Worm (Caenorhabditis elegans) whole organism, L4 larva: ENCODE measurements around the gene ipla-7.

Experiments
- D1046.2 ChIP-seq: fragments of 200-800 bp; sonication (Bioruptor generic); IDR thresholded peaks from 2 replicates; pipeline ENCODE4 v1.3.6; 2022; ENCODE audit warnings: missing genetic modification characterization, missing compliant biosample characterization
- F37D6.2 ChIP-seq: sonication (generic microtip); optimal IDR thresholded peaks from 2 replicates; lab custom pipeline; 2016; ENCODE audit warnings: mild to moderate bottlenecking, missing genetic modification characterization, missing compliant biosample characterization
- T20F7.1 ChIP-seq: fragments of 200-800 bp; sonication (Bioruptor generic); optimal IDR thresholded peaks from 2 replicates; lab custom pipeline; 2018; ENCODE audit warnings: mild to moderate bottlenecking, missing genetic modification characterization, missing compliant biosample characterization
- T26A8.4 ChIP-seq: fragments of 200-800 bp; sonication (Bioruptor generic); IDR thresholded peaks from 2 replicates; pipeline ENCODE4 v1.3.6; 2022; ENCODE audit warnings: missing genetic modification characterization, missing compliant biosample characterization
- Y75B8A.6 ChIP-seq: fragments of 200-800 bp; sonication (Bioruptor generic); IDR thresholded peaks from 2 replicates; pipeline ENCODE4 v1.3.6; 2022; ENCODE audit warnings: missing genetic modification reagents, missing genetic modification characterization, missing compliant biosample characterization
- ZK337.2 ChIP-seq: fragments of 200-800 bp; sonication (Bioruptor generic); IDR thresholded peaks from 2 replicates; pipeline ENCODE4 v1.3.6; 2022; ENCODE audit warnings: missing genetic modification reagents, missing genetic modification characterization, missing compliant biosample characterization
- ZK546.5 ChIP-seq, 2 experiments: sonication (generic microtip); optimal IDR thresholded peaks; 2 replicates each; lab custom pipeline; 2017; ENCODE audit warnings: missing biosample characterization in 2 of 2, missing genetic modification characterization in 2 of 2
- aha-1 ChIP-seq: fragments of 150-350 bp; peaks from one replicate; lab custom pipeline; 2014; ENCODE audit warnings: missing biosample characterization, missing genetic modification characterization
- ama-1 ChIP-seq: fragments of 150-350 bp; optimal IDR thresholded peaks from 2 replicates; lab custom pipeline; 2014; ENCODE audit warnings: inconsistent platforms, mixed read lengths
- attf-4 ChIP-seq: sonication (generic microtip); optimal IDR thresholded peaks from 3 replicates; lab custom pipeline; 2017; ENCODE audit warnings: missing biosample characterization, missing genetic modification characterization
- ceh-28 ChIP-seq: fragments of 150-350 bp; optimal IDR thresholded peaks from 2 replicates; lab custom pipeline; 2014; ENCODE audit warnings: missing biosample characterization, missing genetic modification reagents, missing genetic modification characterization
- ceh-32 ChIP-seq: sonication (generic microtip); optimal IDR thresholded peaks from 2 replicates; lab custom pipeline; 2016; ENCODE audit warnings: mild to moderate bottlenecking, missing genetic modification characterization, missing compliant biosample characterization; ENCODE audit not compliant: poor library complexity
- ceh-62 ChIP-seq: sonication (generic microtip); optimal IDR thresholded peaks from 2 replicates; lab custom pipeline; 2017; ENCODE audit warnings: missing biosample characterization, missing genetic modification characterization
- daf-12 ChIP-seq: fragments of 150-350 bp; optimal IDR thresholded peaks from 2 replicates; lab custom pipeline; 2014; ENCODE audit warnings: missing biosample characterization, missing genetic modification reagents, missing genetic modification characterization
- daf-16 ChIP-seq, 3 experiments: sonication (generic microtip); optimal IDR thresholded peaks; 2 replicates each; lab custom pipeline; 2016 to 2017; ENCODE audit warnings: missing genetic modification characterization in 3 of 3, missing genetic modification reagents in 3 of 3, mild to moderate bottlenecking in 2 of 3, missing compliant biosample characterization in 2 of 3, missing biosample characterization in 1 of 3, moderate library complexity in 1 of 3
- duxl-1 ChIP-seq: sonication (generic microtip); optimal IDR thresholded peaks from 2 replicates; lab custom pipeline; 2016; ENCODE audit warnings: mild to moderate bottlenecking, missing genetic modification characterization, moderate library complexity, missing compliant biosample characterization; ENCODE audit not compliant: poor library complexity
- dve-1 ChIP-seq: sonication (generic microtip); optimal IDR thresholded peaks from 2 replicates; lab custom pipeline; 2017; ENCODE audit warnings: antibody characterized with exemption, mild to moderate bottlenecking, missing genetic modification characterization, missing compliant biosample characterization; ENCODE audit not compliant: insufficient read depth
- egl-43 ChIP-seq: fragments of 200-800 bp; sonication (Bioruptor generic); IDR thresholded peaks from 2 replicates; pipeline ENCODE4 v1.3.6; 2022; ENCODE audit warnings: missing genetic modification reagents, missing genetic modification characterization, missing compliant biosample characterization
- hif-1 ChIP-seq, 2 experiments: sonication (generic microtip); optimal IDR thresholded peaks; 2 replicates each; lab custom pipeline; 2016 to 2017; ENCODE audit warnings: missing compliant biosample characterization in 2 of 2, missing genetic modification characterization in 2 of 2, missing genetic modification reagents in 2 of 2, missing genotype in 2 of 2, mild to moderate bottlenecking in 1 of 2
- hlh-11 ChIP-seq: fragments of 200-800 bp; sonication (Bioruptor generic); optimal IDR thresholded peaks from 2 replicates; lab custom pipeline; 2018; ENCODE audit warnings: mild to moderate bottlenecking, missing genetic modification characterization, missing compliant biosample characterization
- jun-1 ChIP-seq: fragments of 150-350 bp; optimal IDR thresholded peaks from 2 replicates; lab custom pipeline; 2014; ENCODE audit warnings: missing biosample characterization, missing genetic modification reagents, missing genetic modification characterization
- lin-1 ChIP-seq: fragments of 200-800 bp; sonication (Bioruptor generic); IDR thresholded peaks from 2 replicates; pipeline ENCODE4 v1.3.6; 2022; ENCODE audit warnings: missing genetic modification reagents, missing genetic modification characterization, missing compliant biosample characterization
- lin-15B ChIP-seq: fragments of 150-350 bp; sonication (generic microtip); optimal IDR thresholded peaks from 3 replicates; lab custom pipeline; 2014; ENCODE audit warnings: missing biosample characterization, missing genetic modification characterization
- lin-29 ChIP-seq: fragments of 200-800 bp; sonication (Bioruptor generic); IDR thresholded peaks from 2 replicates; pipeline ENCODE4 v1.3.6; 2022; ENCODE audit warnings: missing genetic modification reagents, missing genetic modification characterization, missing compliant biosample characterization
- lir-3 ChIP-seq: sonication (generic microtip); optimal IDR thresholded peaks from 2 replicates; lab custom pipeline; 2016; ENCODE audit warnings: mild to moderate bottlenecking, missing genetic modification characterization, missing compliant biosample characterization
- madf-9 ChIP-seq: fragments of 200-800 bp; sonication (Bioruptor generic); conservative IDR thresholded peaks from 2 replicates; pipeline ENCODE4 v1.3.6; 2022; ENCODE audit warnings: missing genetic modification reagents, missing genetic modification characterization, missing compliant biosample characterization
- mdl-1 ChIP-seq, 2 experiments: fragments of 150-350 bp in 1 of 2; sonication (generic microtip) in 1 of 2; optimal IDR thresholded peaks; 2 replicates each; lab custom pipeline; 2014 to 2017; ENCODE audit warnings: missing biosample characterization in 2 of 2, missing genetic modification characterization in 2 of 2
- mdt-29 ChIP-seq: fragments of 200-800 bp; sonication (Bioruptor generic); IDR thresholded peaks from 2 replicates; pipeline ENCODE4 v1.3.6; 2022; ENCODE audit warnings: missing genetic modification reagents, missing genetic modification characterization, missing compliant biosample characterization
- mxl-2 ChIP-seq: fragments of 200-800 bp; sonication (Bioruptor generic); conservative IDR thresholded peaks from 2 replicates; pipeline ENCODE4 v1.3.6; 2022; ENCODE audit warnings: missing genetic modification reagents, missing genetic modification characterization, missing compliant biosample characterization
- nhr-10 ChIP-seq: fragments of 150-350 bp; optimal IDR thresholded peaks from 2 replicates; lab custom pipeline; 2014; ENCODE audit warnings: missing biosample characterization, missing genetic modification characterization
- nhr-11 ChIP-seq: fragments of 150-350 bp; optimal IDR thresholded peaks from 2 replicates; lab custom pipeline; 2014; ENCODE audit warnings: missing biosample characterization, missing genetic modification characterization
- nhr-28 ChIP-seq: fragments of 150-350 bp; optimal IDR thresholded peaks from 2 replicates; lab custom pipeline; 2014; ENCODE audit warnings: missing biosample characterization, missing genetic modification characterization
- nhr-42 ChIP-seq: fragments of 200-800 bp; sonication (Bioruptor generic); IDR thresholded peaks from 2 replicates; pipeline ENCODE4 v1.3.6; 2022; ENCODE audit warnings: missing genetic modification characterization, missing compliant biosample characterization
- nhr-6 ChIP-seq: fragments of 150-350 bp; optimal IDR thresholded peaks from 2 replicates; lab custom pipeline; 2014; ENCODE audit warnings: missing biosample characterization, missing genetic modification characterization
- nhr-77 ChIP-seq: fragments of 150-350 bp; optimal IDR thresholded peaks from 2 replicates; lab custom pipeline; 2014; ENCODE audit warnings: missing biosample characterization, missing genetic modification characterization
- php-3 ChIP-seq: fragments of 200-800 bp; sonication (Bioruptor generic); IDR thresholded peaks from 2 replicates; pipeline ENCODE4 v1.3.6; 2022; ENCODE audit warnings: missing genetic modification reagents, missing genetic modification characterization, missing compliant biosample characterization
- pqm-1 ChIP-seq: sonication (generic microtip); optimal IDR thresholded peaks from 2 replicates; lab custom pipeline; 2017; ENCODE audit warnings: missing biosample characterization, missing genetic modification characterization
- skn-1 ChIP-seq: fragments of 150-350 bp; optimal IDR thresholded peaks from 2 replicates; lab custom pipeline; 2014; ENCODE audit warnings: missing biosample characterization, missing genetic modification characterization
- spr-1 ChIP-seq: sonication (generic microtip); optimal IDR thresholded peaks from 2 replicates; lab custom pipeline; 2016; ENCODE audit warnings: mild to moderate bottlenecking, missing genetic modification characterization, missing compliant biosample characterization
- spr-3 ChIP-seq: fragments of 200-800 bp; sonication (Bioruptor generic); optimal IDR thresholded peaks from 2 replicates; lab custom pipeline; 2018; ENCODE audit warnings: mild to moderate bottlenecking, missing genetic modification characterization, missing compliant biosample characterization
- tag-97 ChIP-seq: fragments of 200-800 bp; sonication (Bioruptor generic); IDR thresholded peaks from 2 replicates; pipeline ENCODE4 v1.3.6; 2022; ENCODE audit warnings: missing genetic modification characterization, missing compliant biosample characterization
- zfp-2 ChIP-seq: sonication (generic microtip); optimal IDR thresholded peaks from 2 replicates; lab custom pipeline; 2016; ENCODE audit warnings: mild to moderate bottlenecking, missing genetic modification characterization, missing compliant biosample characterization
- zip-11 ChIP-seq: fragments of 200-800 bp; sonication (Bioruptor generic); IDR thresholded peaks from 2 replicates; pipeline ENCODE4 v1.3.6; 2022; ENCODE audit warnings: missing genetic modification characterization, missing compliant biosample characterization
- ztf-11 ChIP-seq: fragments of 150-350 bp; optimal IDR thresholded peaks from 2 replicates; lab custom pipeline; 2014; ENCODE audit warnings: missing biosample characterization, missing genetic modification characterization
- ztf-7 ChIP-seq: fragments of 150-350 bp; optimal IDR thresholded peaks from 2 replicates; lab custom pipeline; 2014; ENCODE audit warnings: missing biosample characterization, missing genetic modification characterization

Gene ipla-7

ce11 chrIV:10026129-10026528 is 36.5 kb downstream of the ipla-7 start (continued):
- TF ChIP-seq zfp-2 (tag; lab: Kevin White, UChicago), result no peak

- TF ChIP-seq hif-1 (tag; optimal IDR thresholded peaks at IDR 0.05; lab: Kevin White, UChicago), result no peak
- no peak for TF ChIP-seq tag-97 (GFP tag; lab: Robert Waterston, UW)
- no peak for TF ChIP-seq attf-4 (tag; lab: Kevin White, UChicago)
- no peak for TF ChIP-seq nhr-10 (tag; lab: Kevin White, UChicago)
- no peak for TF ChIP-seq duxl-1 (tag; lab: Kevin White, UChicago)
- TF ChIP-seq nhr-77 (tag; lab: Kevin White, UChicago), result no peak
- no peak for TF ChIP-seq spr-1 (tag; lab: Kevin White, UChicago)
- no peak for TF ChIP-seq ztf-11 (tag; lab: Kevin White, UChicago)
- TF ChIP-seq lir-3 (tag; lab: Kevin White, UChicago), result no peak
- no peak for TF ChIP-seq spr-3 (GFP tag; lab: Kevin White, UChicago)
- no peak for TF ChIP-seq daf-12 (tag; lab: Kevin White, UChicago)
- no peak for TF ChIP-seq nhr-11
- no peak for TF ChIP-seq mdl-1 (tag; optimal IDR thresholded peaks at IDR 0.05; lab: Kevin White, UChicago)
Measured at ce11 chrIV:10022991-10023390, 39.7 kb downstream of the ipla-7 start, which contains the start of gene F44D12.8. F44D12.8 (plus strand) TSS chrIV:10023291.

DNA sequence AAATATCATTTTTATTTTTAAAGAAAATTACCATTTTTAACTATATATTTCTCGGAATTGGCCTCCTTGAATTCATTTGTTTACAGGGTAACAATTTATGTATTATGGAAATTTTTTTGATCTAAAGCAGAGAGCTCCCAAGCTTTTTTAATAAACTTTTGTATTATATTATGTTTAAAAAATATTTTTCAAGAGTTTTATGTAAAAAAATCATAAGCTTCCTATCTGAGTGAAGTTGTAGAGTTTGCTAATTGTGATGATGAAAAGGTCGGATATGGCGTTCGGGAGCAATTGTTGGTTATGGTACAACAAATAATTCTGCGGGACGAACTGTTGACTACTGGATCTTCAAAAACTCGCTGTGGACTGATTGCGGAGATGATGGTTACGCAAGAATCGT is 41.4 kb downstream of the ipla-7 start, which contains the start of gene F44D12.19:
F44D12.19 (plus strand) TSS at position 301 of the 400 bp plus-strand sequence.
- TF ChIP-seq ztf-7 (tag; lab: Kevin White, UChicago), result no peak
- TF ChIP-seq T20F7.1 (GFP tag; lab: Kevin White, UChicago), result no peak
- no peak for TF ChIP-seq lin-15B
- no peak for TF ChIP-seq ceh-32 (tag; lab: Kevin White, UChicago)
- TF ChIP-seq F37D6.2 (tag; lab: Kevin White, UChicago), result no peak
- TF ChIP-seq aha-1, result no peak
- no peak for TF ChIP-seq D1046.2
- no peak for TF ChIP-seq Y75B8A.6 (GFP tag; lab: Robert Waterston, UW)
- TF ChIP-seq spr-3 (GFP tag; lab: Kevin White, UChicago), result no peak
- TF ChIP-seq, all 104 proteins: peak for 0

ce11 chrIV:10017633-10018032 is 45.0 kb downstream of the ipla-7 start, which contains the start of gene F44D12.2:
F44D12.2 (minus strand) TSS chrIV:10017733.
- no peak for TF ChIP-seq mdt-29 (GFP tag; lab: Robert Waterston, UW)
- no peak for TF ChIP-seq mxl-2 (GFP tag; lab: Robert Waterston, UW)
- no peak for TF ChIP-seq spr-1 (tag; lab: Kevin White, UChicago)
- TF ChIP-seq nhr-11, result no peak
- no peak for TF ChIP-seq madf-9 (GFP tag; lab: Robert Waterston, UW)
- TF ChIP-seq nhr-42 (GFP tag; lab: Robert Waterston, UW), result no peak
- no peak for TF ChIP-seq hlh-11
- no peak for TF ChIP-seq pqm-1
- TF ChIP-seq aha-1, result peak; percentile 6
- no peak for TF ChIP-seq ZK546.5 (tag; optimal IDR thresholded peaks at IDR 0.05; lab: Kevin White, UChicago)
- TF ChIP-seq D1046.2, result no peak
- TF ChIP-seq nhr-28 (tag; lab: Kevin White, UChicago), result peak; percentile 76
- TF ChIP-seq nhr-6 (tag; lab: Kevin White, UChicago), result no peak
- no peak for TF ChIP-seq jun-1 (tag; lab: Kevin White, UChicago)
- TF ChIP-seq ceh-28 (tag; lab: Kevin White, UChicago), result no peak
- TF ChIP-seq daf-16 (GFP tag; optimal IDR thresholded peaks at IDR 0.05; lab: Kevin White, UChicago), result no peak
- peak; percentile 37 for TF ChIP-seq daf-16 (tag; optimal IDR thresholded peaks at IDR 0.05; lab: Kevin White, UChicago)

DNA sequence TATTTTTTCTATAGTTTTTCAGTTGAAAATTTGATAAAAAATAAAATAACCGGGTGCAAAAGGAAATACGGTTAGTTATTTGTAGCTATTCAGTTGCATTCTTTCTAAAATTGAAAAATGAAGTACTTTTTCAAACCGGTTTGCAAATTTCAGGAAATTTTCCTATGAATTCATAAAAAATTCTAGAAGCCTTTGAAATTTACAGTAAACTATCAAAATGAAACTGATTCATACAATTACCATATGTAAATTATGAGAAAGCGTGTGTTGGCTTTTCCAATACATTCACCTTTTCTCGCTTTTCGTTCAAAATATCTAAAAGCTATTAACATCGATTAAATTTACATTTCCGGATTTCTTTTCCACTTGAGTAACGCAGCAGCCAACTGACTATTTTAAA is 45.7 kb downstream of the ipla-7 start, which contains the start of gene ent-7:
ent-7 (plus strand) TSS at position 301 of the 400 bp plus-strand sequence.
- no peak for TF ChIP-seq T26A8.4 (GFP tag; lab: Robert Waterston, UW)
- TF ChIP-seq hif-1 (tag; optimal IDR thresholded peaks at IDR 0.05; lab: Kevin White, UChicago), result no peak
- TF ChIP-seq lin-29 (GFP tag; lab: Robert Waterston, UW), result no peak
- no peak for TF ChIP-seq skn-1 (tag; lab: Kevin White, UChicago)
- no peak for TF ChIP-seq nhr-28 (tag; lab: Kevin White, UChicago)
- no peak for TF ChIP-seq lin-1 (GFP tag; lab: Robert Waterston, UW)
- no peak for TF ChIP-seq zip-11 (GFP tag; lab: Robert Waterston, UW)
- no peak for TF ChIP-seq ZK337.2 (GFP tag; lab: Robert Waterston, UW)
- no peak for TF ChIP-seq dve-1
- TF ChIP-seq madf-9 (GFP tag; lab: Robert Waterston, UW), result no peak
- no peak for TF ChIP-seq php-3
- no peak for TF ChIP-seq ceh-62 (tag; lab: Kevin White, UChicago)
- TF ChIP-seq egl-43 (GFP tag; lab: Robert Waterston, UW), result no peak
- TF ChIP-seq nhr-10 (tag; lab: Kevin White, UChicago), result no peak
- no peak for TF ChIP-seq ama-1 (lab: Kevin White, UChicago)
